Worm (Caenorhabditis elegans): ENCODE data around the gene srz-60.
"Not testable (repeated sequence)": the region's sequence is repeated elsewhere in the genome, so short reads cannot be mapped to it uniquely, and the experiment has no call there.

The srz-60 gene

DNA sequence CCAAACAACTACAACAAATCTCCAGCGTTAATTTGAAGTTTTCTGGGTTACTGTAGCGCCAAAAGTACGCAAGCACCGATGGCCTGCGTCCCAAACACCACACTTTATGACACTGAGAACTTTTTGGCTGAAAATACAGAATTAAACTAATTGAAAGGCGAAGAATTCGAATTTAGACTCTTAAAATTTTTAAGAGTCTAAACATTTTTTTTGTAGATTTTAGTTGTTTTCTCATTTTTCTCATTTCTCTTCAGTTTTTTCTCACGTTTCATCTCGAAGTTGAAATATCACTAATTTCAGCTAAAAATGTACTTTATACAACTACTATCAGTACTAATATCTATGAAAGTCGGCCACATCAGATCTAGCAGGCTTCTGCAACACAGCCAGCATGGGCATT, 13.3 kb upstream of the srz-60 start, which contains the start of gene lgc-9:
lgc-9 (plus strand) TSS at position 301 of the 400 bp plus-strand sequence.
- TF ChIP-seq drap-1 (GFP tag; optimal IDR thresholded peaks at IDR 0.05): no peak
- TF ChIP-seq nhr-237 (tag; optimal IDR thresholded peaks at IDR 0.05): no peak
- no peak for TF ChIP-seq lin-13 (tag; optimal IDR thresholded peaks at IDR 0.05)
- no peak for TF ChIP-seq mab-5 (tag; optimal IDR thresholded peaks at IDR 0.05)
- no peak for TF ChIP-seq tbx-8 (GFP tag; optimal IDR thresholded peaks at IDR 0.05)
- TF ChIP-seq lsy-2 (tag; optimal IDR thresholded peaks at IDR 0.05): no peak
- no peak for TF ChIP-seq nhr-76 (tag; optimal IDR thresholded peaks at IDR 0.05)
- no peak for TF ChIP-seq unc-120 (tag; optimal IDR thresholded peaks at IDR 0.05; ENCODE audit: poor library complexity, severe bottlenecking)
- no peak for TF ChIP-seq snpc-4 (tag; optimal IDR thresholded peaks at IDR 0.05)
- no peak for TF ChIP-seq blmp-1 (tag; optimal IDR thresholded peaks at IDR 0.05)
- no peak for TF ChIP-seq nhr-2 (tag; optimal IDR thresholded peaks at IDR 0.05)
- no peak for TF ChIP-seq nhr-28 (tag; optimal IDR thresholded peaks at IDR 0.05)
- TF ChIP-seq hlh-1 (tag; optimal IDR thresholded peaks at IDR 0.05): no peak
- no peak for TF ChIP-seq flh-1 (GFP tag; optimal IDR thresholded peaks at IDR 0.05)
- no peak for TF ChIP-seq mls-2 (tag; optimal IDR thresholded peaks at IDR 0.05)
- no peak for TF ChIP-seq sem-2 (GFP tag; optimal IDR thresholded peaks at IDR 0.05)
- no peak for TF ChIP-seq zip-8 (tag; optimal IDR thresholded peaks at IDR 0.05)

ce11 chrIV:3418741-3419140, 10.0 kb upstream of the srz-60 start:
- no peak for TF ChIP-seq nhr-12 (tag; optimal IDR thresholded peaks at IDR 0.05)
- no peak for TF ChIP-seq unc-120 (tag; optimal IDR thresholded peaks at IDR 0.05; ENCODE audit: poor library complexity, severe bottlenecking)
- no peak for TF ChIP-seq mep-1 (tag; optimal IDR thresholded peaks at IDR 0.05)
- TF ChIP-seq M03D4.4 (tag; optimal IDR thresholded peaks at IDR 0.05): no peak
- no peak for TF ChIP-seq zip-8 (tag; optimal IDR thresholded peaks at IDR 0.05)
- TF ChIP-seq nhr-2 (tag; optimal IDR thresholded peaks at IDR 0.05): no peak
- TF ChIP-seq mls-2 (tag; optimal IDR thresholded peaks at IDR 0.05): no peak
- TF ChIP-seq tbx-8 (GFP tag; optimal IDR thresholded peaks at IDR 0.05): no peak
- no peak for TF ChIP-seq sptf-1 (tag; optimal IDR thresholded peaks at IDR 0.05)

DNA sequence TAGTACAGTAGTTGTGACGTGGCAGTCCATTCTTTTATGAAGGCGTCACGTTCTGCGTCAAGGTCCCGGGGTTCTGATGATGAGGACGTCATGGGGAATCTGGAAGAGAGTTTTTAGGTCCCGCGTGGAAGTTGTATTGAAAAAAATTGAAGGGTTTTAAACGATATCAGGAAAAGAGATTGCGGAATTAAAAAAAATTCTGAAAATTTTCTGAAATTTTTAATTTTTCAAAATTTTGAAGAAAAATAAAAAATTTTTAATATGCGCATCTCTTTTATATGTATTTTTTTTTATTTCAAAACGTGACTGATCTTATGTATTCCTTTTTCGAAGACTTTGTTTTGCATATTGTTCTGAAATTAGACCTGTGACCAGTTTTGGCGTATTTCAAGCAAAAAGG, 6.2 kb upstream of the srz-60 start, which contains the start of gene C04C3.6:
C04C3.6 (minus strand) TSS at position 101 of the 400 bp plus-strand sequence.
- no peak for TF ChIP-seq hlh-1 (tag; optimal IDR thresholded peaks at IDR 0.05)
- TF ChIP-seq ham-2 (GFP tag; optimal IDR thresholded peaks at IDR 0.05): no peak
- TF ChIP-seq blmp-1 (tag; optimal IDR thresholded peaks at IDR 0.05): no peak
- TF ChIP-seq pha-4 (tag; optimal IDR thresholded peaks at IDR 0.05): no peak
- no peak for TF ChIP-seq lin-13 (tag; optimal IDR thresholded peaks at IDR 0.05)
- TF ChIP-seq nhr-28 (tag; optimal IDR thresholded peaks at IDR 0.05): no peak
- TF ChIP-seq nhr-2 (tag; optimal IDR thresholded peaks at IDR 0.05): no peak
- TF ChIP-seq M03D4.4 (tag; optimal IDR thresholded peaks at IDR 0.05): no peak
- TF ChIP-seq drap-1 (GFP tag; optimal IDR thresholded peaks at IDR 0.05): no peak
- no peak for TF ChIP-seq flh-1 (GFP tag; optimal IDR thresholded peaks at IDR 0.05)
- no peak for TF ChIP-seq mep-1 (tag; optimal IDR thresholded peaks at IDR 0.05)
- TF ChIP-seq ceh-39 (tag; optimal IDR thresholded peaks at IDR 0.05): no peak
- no peak for TF ChIP-seq zip-8 (tag; optimal IDR thresholded peaks at IDR 0.05)

DNA sequence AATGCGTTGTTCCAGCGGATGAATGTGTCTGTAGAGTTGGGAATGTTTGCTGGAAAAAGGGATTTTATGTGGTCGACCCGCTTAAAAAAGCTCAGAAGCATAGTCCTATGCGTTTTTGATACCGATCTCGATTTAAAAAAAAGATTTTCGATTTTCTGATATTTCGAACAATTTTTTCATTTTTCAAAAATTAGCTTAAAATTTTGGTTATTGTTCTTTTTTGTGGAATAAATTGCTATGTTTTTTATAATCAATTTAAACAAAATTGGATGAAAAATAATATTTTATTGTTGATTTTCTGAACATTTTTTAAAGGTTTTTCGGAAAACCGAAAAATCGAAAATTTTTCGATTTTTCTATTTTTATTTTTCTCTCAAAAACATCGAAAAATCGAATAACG, 4.7 kb downstream of the srz-60 start, which contains the start of gene C04C3.7:
C04C3.7 (minus strand) TSS at position 101 of the 400 bp plus-strand sequence.
- TF ChIP-seq zip-8 (tag; optimal IDR thresholded peaks at IDR 0.05); flh-1 (GFP tag; optimal IDR thresholded peaks at IDR 0.05); elt-3 (tag; optimal IDR thresholded peaks at IDR 0.05): not testable (repeated sequence)

- TF ChIP-seq mab-5 (tag; optimal IDR thresholded peaks at IDR 0.05) (no peak), ces-1 (GFP tag; optimal IDR thresholded peaks at IDR 0.05) (no peak), tbx-8 (GFP tag; optimal IDR thresholded peaks at IDR 0.05) (no peak), flh-1 (GFP tag; optimal IDR thresholded peaks at IDR 0.05) (no peak), nhr-237 (tag; optimal IDR thresholded peaks at IDR 0.05) (no peak), bed-3 (GFP tag; optimal IDR thresholded peaks at IDR 0.05) (no peak), zip-8 (tag; optimal IDR thresholded peaks at IDR 0.05) (no peak), blmp-1 (tag; optimal IDR thresholded peaks at IDR 0.05) (no peak), hlh-1 (tag; optimal IDR thresholded peaks at IDR 0.05) (no peak), nhr-28 (tag; optimal IDR thresholded peaks at IDR 0.05) (no peak), lsy-2 (tag; optimal IDR thresholded peaks at IDR 0.05) (no peak), ceh-39 (tag; optimal IDR thresholded peaks at IDR 0.05) (no peak)
These were observed 7.3 kb downstream of the srz-60 start, which contains the start of gene srz-32 for ce11 chrIV:3436021-3436420. Gene srz-32, plus strand, starts transcription at chrIV:3436321.

ce11 chrIV:3438022-3438421, 9.3 kb downstream of the srz-60 start, which contains the start of gene grd-13:
Gene grd-13, plus strand, starts transcription at chrIV:3438312.
- TF ChIP-seq ceh-43 (GFP tag; optimal IDR thresholded peaks at IDR 0.05) (no peak), pha-4 (tag; optimal IDR thresholded peaks at IDR 0.05) (no peak), M03D4.4 (tag; optimal IDR thresholded peaks at IDR 0.05) (no peak), ceh-83 (GFP tag; optimal IDR thresholded peaks at IDR 0.05) (no peak), sptf-1 (tag; optimal IDR thresholded peaks at IDR 0.05) (no peak), sem-2 (GFP tag; optimal IDR thresholded peaks at IDR 0.05) (no peak), elt-1 (tag; optimal IDR thresholded peaks at IDR 0.05; ENCODE audit: borderline replicate concordance, insufficient read depth) (no peak), ztf-11 (tag; optimal IDR thresholded peaks at IDR 0.05) (no peak), nhr-28 (tag; optimal IDR thresholded peaks at IDR 0.05) (no peak), nhr-2 (tag; optimal IDR thresholded peaks at IDR 0.05) (no peak), bed-3 (GFP tag; optimal IDR thresholded peaks at IDR 0.05) (no peak)
